Worm (Caenorhabditis elegans): ENCODE measurements around the gene gst-14.

ce11 chrII:13617808-13618207 is 1.9 kb upstream of the gst-14 start, which contains the start of gene gst-12:
- TF ChIP-seq R02D3.7 (tag; optimal IDR thresholded peaks at IDR 0.05) (no peak), mab-5 (tag; optimal IDR thresholded peaks at IDR 0.05) (no peak), elt-3 (tag; optimal IDR thresholded peaks at IDR 0.05) (no peak), aly-2 (tag; optimal IDR thresholded peaks at IDR 0.05) (no peak), ztf-11 (tag; optimal IDR thresholded peaks at IDR 0.05) (no peak), snpc-4 (tag; optimal IDR thresholded peaks at IDR 0.05) (no peak), ama-1 (optimal IDR thresholded peaks at IDR 0.05) (no peak), ztf-4 (tag; optimal IDR thresholded peaks at IDR 0.05) (no peak), elt-1 (tag; optimal IDR thresholded peaks at IDR 0.05) (no peak), nhr-11 (tag; optimal IDR thresholded peaks at IDR 0.05) (no peak), nhr-129 (tag; optimal IDR thresholded peaks at IDR 0.05) (no peak), dmd-4 (tag; optimal IDR thresholded peaks at IDR 0.05) (no peak)

All from whole organism, L2 larva.